Fruit fly (Drosophila melanogaster): Measurements from ENCODE around the gene MKP-4.

MKP-4 gene

DNA sequence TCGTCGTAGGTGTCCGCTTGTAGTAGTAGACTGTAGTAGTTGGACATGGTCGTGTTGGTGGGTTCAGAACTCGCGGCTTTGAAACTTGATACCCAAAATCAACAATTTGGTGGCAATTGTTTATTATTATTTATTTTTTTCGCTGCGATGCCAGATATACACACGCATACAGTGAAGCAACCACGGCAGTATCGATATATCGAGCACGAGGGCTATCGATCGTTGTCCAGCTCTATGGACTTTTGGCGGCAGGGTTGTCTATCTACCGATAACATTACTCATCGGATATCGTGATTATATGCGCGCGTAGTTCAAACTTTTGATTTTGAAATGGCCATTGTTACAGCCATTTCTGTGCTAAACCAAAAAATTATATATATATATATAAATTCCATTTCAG is 21.3 kb upstream of the MKP-4 start, which contains the start of gene CG14220 (continued):
- TF ChIP-seq jumu (GFP tag; optimal IDR thresholded peaks at IDR 0.05) (no peak), MESR4 (GFP tag; optimal IDR thresholded peaks at IDR 0.05) (peak; percentile 78), CG4730 (GFP tag; IDR thresholded peaks at IDR 0.05) (no peak), CG34376 (GFP tag; optimal IDR thresholded peaks at IDR 0.05) (peak; percentile 51), CG9932 (GFP tag; IDR thresholded peaks at IDR 0.05) (peak; percentile 47; the same call in 1 of the 2 replicates), Trl (optimal IDR thresholded peaks at IDR 0.05) (no peak), Trl (GFP tag; optimal IDR thresholded peaks at IDR 0.05) (no peak), bbx (GFP tag; IDR thresholded peaks at IDR 0.05; ENCODE audit: partially characterized antibody) (peak; percentile 97), CG7839 (tag; optimal IDR thresholded peaks at IDR 0.05) (no peak), CG2678 (tag; optimal IDR thresholded peaks at IDR 0.05) (no peak), CG32532 (GFP tag; IDR thresholded peaks at IDR 0.05) (no peak), CG12942 (GFP tag; optimal IDR thresholded peaks at IDR 0.05) (no peak), bowl (GFP tag; IDR thresholded peaks at IDR 0.05) (no peak), Ptx1 (GFP tag; IDR thresholded peaks at IDR 0.05) (no peak), Hand (GFP tag; optimal IDR thresholded peaks at IDR 0.05) (no peak), ase (GFP tag; IDR thresholded peaks at IDR 0.05) (no peak), CG4854 (GFP tag; optimal IDR thresholded peaks at IDR 0.05) (no peak), hb (GFP tag; IDR thresholded peaks at IDR 0.05; ENCODE audit: partially characterized antibody) (peak; percentile 91), CG17385 (GFP tag; optimal IDR thresholded peaks at IDR 0.05) (peak; percentile 5), Dip3 (GFP tag; optimal IDR thresholded peaks at IDR 0.05) (no peak), bcd (GFP tag; optimal IDR thresholded peaks at IDR 0.05) (no peak), ham (GFP tag; IDR thresholded peaks at IDR 0.05) (no peak), jing (GFP tag; optimal IDR thresholded peaks at IDR 0.05) (no peak), seq (GFP tag; IDR thresholded peaks at IDR 0.05) (no peak), lab (GFP tag; optimal IDR thresholded peaks at IDR 0.05) (no peak), mam (GFP tag; optimal IDR thresholded peaks at IDR 0.05) (no peak), Antp (GFP tag; optimal IDR thresholded peaks at IDR 0.05) (no peak), CHES-1-like (GFP tag; optimal IDR thresholded peaks at IDR 0.05) (peak; percentile 10), zen (tag; optimal IDR thresholded peaks at IDR 0.05) (no peak), Sry-β (GFP tag; optimal IDR thresholded peaks at IDR 0.05) (no peak), CG9727 (GFP tag; optimal IDR thresholded peaks at IDR 0.05) (no peak), CG12219 (GFP tag; optimal IDR thresholded peaks at IDR 0.05) (no peak), sna (GFP tag; IDR thresholded peaks at IDR 0.05; ENCODE audit: partially characterized antibody) (peak; percentile 85), GATAe (GFP tag; conservative IDR thresholded peaks at IDR 0.05) (no peak), toy (GFP tag; IDR thresholded peaks at IDR 0.05) (no peak), unpg (GFP tag; optimal IDR thresholded peaks at IDR 0.05) (no peak), CG11504 (tag; optimal IDR thresholded peaks at IDR 0.05) (peak; percentile 10), Dbx (GFP tag; IDR thresholded peaks at IDR 0.05) (no peak), sens-2 (GFP tag; IDR thresholded peaks at IDR 0.05) (no peak), gfzf (GFP tag; optimal IDR thresholded peaks at IDR 0.05) (peak; percentile 0), ato (GFP tag; IDR thresholded peaks at IDR 0.05; ENCODE audit: partially characterized antibody) (peak; percentile 94), CG4617 (GFP tag; optimal IDR thresholded peaks at IDR 0.05; ENCODE audit: borderline replicate concordance) (peak; percentile 43), CG8359 (GFP tag; optimal IDR thresholded peaks at IDR 0.05; ENCODE audit: borderline replicate concordance) (no peak), Sox100B (GFP tag; optimal IDR thresholded peaks at IDR 0.05) (no peak), abd-A (tag; optimal IDR thresholded peaks at IDR 0.05) (no peak), danr (GFP tag; IDR thresholded peaks at IDR 0.05) (no peak), Asciz (GFP tag; optimal IDR thresholded peaks at IDR 0.05) (no peak), CG18476 (GFP tag; optimal IDR thresholded peaks at IDR 0.05) (no peak), CG31441 (GFP tag; IDR thresholded peaks at IDR 0.05) (0 out of 2 replicates have a peak, but pooled peaks have one; percentile 30), HLHmδ (GFP tag; optimal IDR thresholded peaks at IDR 0.05) (no peak), grau (tag; optimal IDR thresholded peaks at IDR 0.05) (peak; percentile 78)

Measured in whole organism, embryonic.